Worm (Caenorhabditis elegans) whole organism, L1 larva: Measurements from ENCODE around the gene rps-22.

Experiments used
- F16B12.6 ChIP-seq: fragments of 150-350 bp; optimal IDR thresholded peaks from 2 replicates; lab custom pipeline; 2014; ENCODE audit warnings: missing biosample characterization, missing genetic modification characterization
- blmp-1 ChIP-seq: fragments of 150-350 bp; optimal IDR thresholded peaks from 2 replicates; lab custom pipeline; 2014; ENCODE audit warnings: missing biosample characterization, missing genetic modification characterization
- ceh-88 ChIP-seq: fragments of 200-800 bp; sonication (Bioruptor generic); IDR thresholded peaks from 2 replicates; pipeline ENCODE4 v1.3.6; 2022; ENCODE audit warnings: missing genetic modification characterization, missing compliant biosample characterization
- egl-27 ChIP-seq, 2 experiments: fragments of 150-350 bp in 1 of 2; sonication (generic microtip); optimal IDR thresholded peaks; 3 replicates each; lab custom pipeline; 2017 to 2018; ENCODE audit warnings: missing biosample characterization in 2 of 2, missing genetic modification characterization in 2 of 2, missing genetic modification reagents in 2 of 2
- lin-15B ChIP-seq: fragments of 150-350 bp; sonication (generic microtip); optimal IDR thresholded peaks from 3 replicates; lab custom pipeline; 2014; ENCODE audit warnings: missing biosample characterization, missing genetic modification characterization
- lin-39 ChIP-seq: fragments of 150-350 bp; optimal IDR thresholded peaks from 2 replicates; lab custom pipeline; 2014; ENCODE audit warnings: missing biosample characterization, missing genetic modification reagents, missing genetic modification characterization
- lsy-2 ChIP-seq, 2 experiments: fragments of 150-350 bp; optimal IDR thresholded peaks; 2 replicates each; lab custom pipeline; 2014; ENCODE audit warnings: missing biosample characterization in 2 of 2, missing genetic modification characterization in 2 of 2
- nhr-76 ChIP-seq: sonication (generic microtip); optimal IDR thresholded peaks from 2 replicates; lab custom pipeline; 2017; ENCODE audit warnings: missing biosample characterization, missing genetic modification characterization
- pqm-1 ChIP-seq: sonication (generic microtip); optimal IDR thresholded peaks from 3 replicates; lab custom pipeline; 2017; ENCODE audit warnings: missing biosample characterization, missing genetic modification characterization
- skn-1 ChIP-seq: fragments of 150-350 bp; optimal IDR thresholded peaks from 2 replicates; lab custom pipeline; 2014; ENCODE audit warnings: missing biosample characterization, missing genetic modification characterization
- swsn-7 ChIP-seq: sonication (generic microtip); optimal IDR thresholded peaks from 2 replicates; lab custom pipeline; 2016; ENCODE audit warnings: missing genetic modification characterization, missing compliant biosample characterization
- unc-62 ChIP-seq: fragments of 150-350 bp; optimal IDR thresholded peaks from 2 replicates; lab custom pipeline; 2014; ENCODE audit warnings: missing biosample characterization, missing genetic modification reagents, missing genetic modification characterization
- ztf-11 ChIP-seq, 2 experiments: sonication (generic microtip); optimal IDR thresholded peaks; 2 replicates each; lab custom pipeline; 2016 to 2017; ENCODE audit warnings: missing genetic modification characterization in 2 of 2, missing biosample characterization in 1 of 2, missing compliant biosample characterization in 1 of 2

- TF ChIP-seq unc-62 = no peak
- no peak for TF ChIP-seq lin-39 (tag; lab: Kevin White, UChicago)
- no peak for TF ChIP-seq pqm-1 (tag; lab: Kevin White, UChicago)
- no peak for TF ChIP-seq lsy-2 (tag; optimal IDR thresholded peaks at IDR 0.05; lab: Kevin White, UChicago)
- TF ChIP-seq ceh-88 (GFP tag; lab: Robert Waterston, UW) = no peak
- no peak for TF ChIP-seq lin-15B (tag; lab: Kevin White, UChicago)
- no peak for TF ChIP-seq ztf-11 (tag; optimal IDR thresholded peaks at IDR 0.05; lab: Kevin White, UChicago)
- TF ChIP-seq blmp-1 (tag; lab: Kevin White, UChicago) = no peak
- no peak for TF ChIP-seq egl-27 (tag; optimal IDR thresholded peaks at IDR 0.05; lab: Kevin White, UChicago)
- TF ChIP-seq swsn-7 (tag; lab: Kevin White, UChicago) = no peak
- TF ChIP-seq F16B12.6 = no peak
- TF ChIP-seq nhr-76 (tag; lab: Kevin White, UChicago) = no peak
- no peak for TF ChIP-seq skn-1 (tag; lab: Kevin White, UChicago)
These were observed 34.5 kb downstream of the rps-22 start, which contains the start of gene Y39A3B.7 for ce11 chrIII:1984860-1985259.
